Worm (Caenorhabditis elegans) whole organism, L4 larva: ENCODE results near the gene T25B2.4.

Source experiments
- D1046.2 ChIP-seq: fragments of 200-800 bp; sonication (Bioruptor generic); IDR thresholded peaks from 2 replicates; pipeline ENCODE4 v1.3.6; 2022; ENCODE audit warnings: missing genetic modification characterization, missing compliant biosample characterization
- R02D3.7 ChIP-seq: fragments of 150-350 bp; sonication (generic microtip); optimal IDR thresholded peaks from 3 replicates; lab custom pipeline; 2014; ENCODE audit warnings: missing biosample characterization, missing genetic modification characterization
- Y105C5A.15 ChIP-seq: fragments of 200-800 bp; sonication (Bioruptor generic); IDR thresholded peaks from 2 replicates; pipeline ENCODE4 v1.3.6; 2022; ENCODE audit warnings: missing genetic modification characterization, missing compliant biosample characterization
- Y48G9A.11 ChIP-seq: fragments of 200-800 bp; sonication (Bioruptor generic); IDR thresholded peaks from 2 replicates; pipeline ENCODE4 v1.3.6; 2022; ENCODE audit warnings: missing genetic modification reagents, missing genetic modification characterization, missing compliant biosample characterization
- ZK546.5 ChIP-seq, 2 experiments: sonication (generic microtip); optimal IDR thresholded peaks; 2 replicates each; lab custom pipeline; 2017; ENCODE audit warnings: missing biosample characterization in 2 of 2, missing genetic modification characterization in 2 of 2
- aha-1 ChIP-seq: fragments of 150-350 bp; peaks from one replicate; lab custom pipeline; 2014; ENCODE audit warnings: missing biosample characterization, missing genetic modification characterization
- ceh-20 ChIP-seq: fragments of 200-800 bp; sonication (Bioruptor generic); IDR thresholded peaks from 2 replicates; pipeline ENCODE4 v1.3.6; 2022; ENCODE audit warnings: missing genetic modification reagents, missing genetic modification characterization, missing compliant biosample characterization
- ceh-28 ChIP-seq: fragments of 150-350 bp; optimal IDR thresholded peaks from 2 replicates; lab custom pipeline; 2014; ENCODE audit warnings: missing biosample characterization, missing genetic modification reagents, missing genetic modification characterization
- ceh-32 ChIP-seq: sonication (generic microtip); optimal IDR thresholded peaks from 2 replicates; lab custom pipeline; 2016; ENCODE audit warnings: mild to moderate bottlenecking, missing genetic modification characterization, missing compliant biosample characterization; ENCODE audit not compliant: poor library complexity
- ceh-62 ChIP-seq: sonication (generic microtip); optimal IDR thresholded peaks from 2 replicates; lab custom pipeline; 2017; ENCODE audit warnings: missing biosample characterization, missing genetic modification characterization
- ceh-82 ChIP-seq: sonication (generic microtip); optimal IDR thresholded peaks from 2 replicates; lab custom pipeline; 2017; ENCODE audit warnings: missing biosample characterization, missing genetic modification characterization
- ctbp-1 ChIP-seq: fragments of 200-800 bp; sonication (Bioruptor generic); IDR thresholded peaks from 2 replicates; pipeline ENCODE4 v1.3.6; 2022; ENCODE audit warnings: missing genetic modification reagents, missing genetic modification characterization, missing compliant biosample characterization
- daf-16 ChIP-seq, 3 experiments: sonication (generic microtip); optimal IDR thresholded peaks; 2 replicates each; lab custom pipeline; 2016 to 2017; ENCODE audit warnings: missing genetic modification characterization in 3 of 3, missing genetic modification reagents in 3 of 3, mild to moderate bottlenecking in 2 of 3, missing compliant biosample characterization in 2 of 3, missing biosample characterization in 1 of 3, moderate library complexity in 1 of 3
- daf-19 ChIP-seq: fragments of 200-800 bp; sonication (Bioruptor generic); conservative IDR thresholded peaks from 2 replicates; pipeline ENCODE4 v1.3.6; 2022; ENCODE audit warnings: missing genetic modification characterization, missing compliant biosample characterization
- dmd-6 ChIP-seq: fragments of 200-800 bp; sonication (Bioruptor generic); IDR thresholded peaks from 2 replicates; pipeline ENCODE4 v1.3.6; 2022; ENCODE audit warnings: missing genetic modification reagents, missing genetic modification characterization, missing compliant biosample characterization
- dpl-1 ChIP-seq: fragments of 150-350 bp; optimal IDR thresholded peaks from 2 replicates; lab custom pipeline; 2014; ENCODE audit warnings: missing biosample characterization, missing genetic modification reagents, missing genetic modification characterization
- egl-27 ChIP-seq: sonication (generic microtip); optimal IDR thresholded peaks from 3 replicates; lab custom pipeline; 2017; ENCODE audit warnings: missing biosample characterization, missing genetic modification reagents, missing genetic modification characterization
- egl-43 ChIP-seq: fragments of 200-800 bp; sonication (Bioruptor generic); IDR thresholded peaks from 2 replicates; pipeline ENCODE4 v1.3.6; 2022; ENCODE audit warnings: missing genetic modification reagents, missing genetic modification characterization, missing compliant biosample characterization
- fkh-10 ChIP-seq: fragments of 150-350 bp; optimal IDR thresholded peaks from 2 replicates; lab custom pipeline; 2014; ENCODE audit warnings: missing biosample characterization, missing genetic modification reagents, missing genetic modification characterization
- fos-1 ChIP-seq: fragments of 150-350 bp; optimal IDR thresholded peaks from 2 replicates; lab custom pipeline; 2014; ENCODE audit warnings: missing biosample characterization, missing genetic modification characterization
- hif-1 ChIP-seq, 2 experiments: sonication (generic microtip); optimal IDR thresholded peaks; 2 replicates each; lab custom pipeline; 2016 to 2017; ENCODE audit warnings: missing compliant biosample characterization in 2 of 2, missing genetic modification characterization in 2 of 2, missing genetic modification reagents in 2 of 2, missing genotype in 2 of 2, mild to moderate bottlenecking in 1 of 2
- hlh-30 ChIP-seq: sonication (generic microtip); optimal IDR thresholded peaks from 2 replicates; lab custom pipeline; 2017; ENCODE audit warnings: antibody characterized with exemption, mild to moderate bottlenecking, missing genetic modification characterization, missing compliant biosample characterization; ENCODE audit not compliant: insufficient read depth
- jun-1 ChIP-seq: fragments of 150-350 bp; optimal IDR thresholded peaks from 2 replicates; lab custom pipeline; 2014; ENCODE audit warnings: missing biosample characterization, missing genetic modification reagents, missing genetic modification characterization
- lim-7 ChIP-seq: fragments of 200-800 bp; sonication (Bioruptor generic); IDR thresholded peaks from 2 replicates; pipeline ENCODE4 v1.3.6; 2022; ENCODE audit warnings: missing genetic modification characterization, missing compliant biosample characterization
- lin-29 ChIP-seq: fragments of 200-800 bp; sonication (Bioruptor generic); IDR thresholded peaks from 2 replicates; pipeline ENCODE4 v1.3.6; 2022; ENCODE audit warnings: missing genetic modification reagents, missing genetic modification characterization, missing compliant biosample characterization
- mep-1 ChIP-seq: fragments of 150-350 bp; sonication (generic microtip); optimal IDR thresholded peaks from 3 replicates; lab custom pipeline; 2014; ENCODE audit warnings: missing biosample characterization, missing genetic modification characterization
- nhr-102 ChIP-seq: sonication (generic microtip); optimal IDR thresholded peaks from 2 replicates; lab custom pipeline; 2016; ENCODE audit warnings: mild to moderate bottlenecking, missing genetic modification characterization, moderate library complexity, missing compliant biosample characterization
- nhr-11 ChIP-seq: fragments of 150-350 bp; optimal IDR thresholded peaks from 2 replicates; lab custom pipeline; 2014; ENCODE audit warnings: missing biosample characterization, missing genetic modification characterization
- nhr-111 ChIP-seq: fragments of 200-800 bp; sonication (Bioruptor generic); optimal IDR thresholded peaks from 2 replicates; lab custom pipeline; 2018; ENCODE audit warnings: mild to moderate bottlenecking, missing genetic modification characterization, missing compliant biosample characterization
- nhr-237 ChIP-seq: sonication (generic microtip); optimal IDR thresholded peaks from 2 replicates; lab custom pipeline; 2017; ENCODE audit warnings: missing biosample characterization, missing genetic modification characterization
- nhr-41 ChIP-seq: fragments of 200-800 bp; sonication (Bioruptor generic); IDR thresholded peaks from 2 replicates; pipeline ENCODE4 v1.3.6; 2022; ENCODE audit warnings: missing genetic modification reagents, missing genetic modification characterization, missing compliant biosample characterization
- nhr-77 ChIP-seq: fragments of 150-350 bp; optimal IDR thresholded peaks from 2 replicates; lab custom pipeline; 2014; ENCODE audit warnings: missing biosample characterization, missing genetic modification characterization
- php-3 ChIP-seq: fragments of 200-800 bp; sonication (Bioruptor generic); IDR thresholded peaks from 2 replicates; pipeline ENCODE4 v1.3.6; 2022; ENCODE audit warnings: missing genetic modification reagents, missing genetic modification characterization, missing compliant biosample characterization
- saeg-2 ChIP-seq: fragments of 200-800 bp; sonication (Bioruptor generic); IDR thresholded peaks from 2 replicates; pipeline ENCODE4 v1.3.6; 2022; ENCODE audit warnings: missing genetic modification reagents, missing genetic modification characterization, missing compliant biosample characterization
- set-16 ChIP-seq: fragments of 200-800 bp; sonication (Bioruptor generic); IDR thresholded peaks from 2 replicates; pipeline ENCODE4 v1.3.6; 2022; ENCODE audit warnings: missing genetic modification reagents, missing genetic modification characterization, missing compliant biosample characterization
- skn-1 ChIP-seq: fragments of 150-350 bp; optimal IDR thresholded peaks from 2 replicates; lab custom pipeline; 2014; ENCODE audit warnings: missing biosample characterization, missing genetic modification characterization
- snpc-1.2 ChIP-seq: fragments of 200-800 bp; sonication (Bioruptor generic); IDR thresholded peaks from 2 replicates; pipeline ENCODE4 v1.3.6; 2022; ENCODE audit warnings: missing genetic modification reagents, missing genetic modification characterization, missing compliant biosample characterization
- snpc-4 ChIP-seq: fragments of 150-350 bp; optimal IDR thresholded peaks from 2 replicates; lab custom pipeline; 2014; ENCODE audit warnings: missing biosample characterization, missing genetic modification characterization
- spr-1 ChIP-seq: sonication (generic microtip); optimal IDR thresholded peaks from 2 replicates; lab custom pipeline; 2016; ENCODE audit warnings: mild to moderate bottlenecking, missing genetic modification characterization, missing compliant biosample characterization
- tag-97 ChIP-seq: fragments of 200-800 bp; sonication (Bioruptor generic); IDR thresholded peaks from 2 replicates; pipeline ENCODE4 v1.3.6; 2022; ENCODE audit warnings: missing genetic modification characterization, missing compliant biosample characterization
- unc-130 ChIP-seq: sonication (generic microtip); optimal IDR thresholded peaks from 2 replicates; lab custom pipeline; 2016; ENCODE audit warnings: missing genetic modification reagents, missing genetic modification characterization, missing compliant biosample characterization
- vab-7 ChIP-seq: fragments of 200-800 bp; sonication (Bioruptor generic); IDR thresholded peaks from 2 replicates; pipeline ENCODE4 v1.3.6; 2022; ENCODE audit warnings: missing genetic modification reagents, missing genetic modification characterization, missing compliant biosample characterization
- zfp-3 ChIP-seq: fragments of 200-800 bp; sonication (Bioruptor generic); conservative IDR thresholded peaks from 2 replicates; pipeline ENCODE4 v1.3.6; 2022; ENCODE audit warnings: missing genetic modification reagents, missing genetic modification characterization, missing compliant biosample characterization
- zip-11 ChIP-seq: fragments of 200-800 bp; sonication (Bioruptor generic); IDR thresholded peaks from 2 replicates; pipeline ENCODE4 v1.3.6; 2022; ENCODE audit warnings: missing genetic modification characterization, missing compliant biosample characterization
- zip-2 ChIP-seq: fragments of 150-350 bp; optimal IDR thresholded peaks from 2 replicates; lab custom pipeline; 2014; ENCODE audit warnings: missing biosample characterization, missing genetic modification characterization
- ztf-11 ChIP-seq: fragments of 150-350 bp; optimal IDR thresholded peaks from 2 replicates; lab custom pipeline; 2014; ENCODE audit warnings: missing biosample characterization, missing genetic modification characterization

T25B2.4 gene

DNA sequence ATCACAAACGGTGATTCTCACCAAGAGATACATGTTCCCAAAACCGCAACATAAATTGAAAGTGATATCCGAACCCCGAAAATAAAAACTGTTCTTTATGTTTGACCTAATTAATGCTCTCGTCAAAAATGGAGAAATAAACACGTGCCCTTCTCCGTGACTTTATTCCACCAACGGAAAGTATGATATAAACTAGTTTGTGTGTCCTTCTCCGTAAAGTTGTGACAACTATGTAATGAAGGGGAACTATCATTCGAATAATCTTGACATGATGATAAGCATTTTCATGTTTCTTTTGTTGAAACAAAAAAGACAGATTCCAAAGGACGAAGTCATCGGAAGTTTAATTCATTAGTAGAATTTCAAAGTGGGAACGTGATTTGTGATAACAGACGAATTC is 23.5 kb downstream of the T25B2.4 start (continued):
- TF ChIP-seq ceh-62 (tag; lab: Kevin White, UChicago) (no peak), R02D3.7 (tag; lab: Kevin White, UChicago) (no peak), spr-1 (tag; lab: Kevin White, UChicago) (no peak), nhr-41 (GFP tag; lab: Robert Waterston, UW) (no peak)
- TF ChIP-seq, all 104 proteins: peak for 13

DNA sequence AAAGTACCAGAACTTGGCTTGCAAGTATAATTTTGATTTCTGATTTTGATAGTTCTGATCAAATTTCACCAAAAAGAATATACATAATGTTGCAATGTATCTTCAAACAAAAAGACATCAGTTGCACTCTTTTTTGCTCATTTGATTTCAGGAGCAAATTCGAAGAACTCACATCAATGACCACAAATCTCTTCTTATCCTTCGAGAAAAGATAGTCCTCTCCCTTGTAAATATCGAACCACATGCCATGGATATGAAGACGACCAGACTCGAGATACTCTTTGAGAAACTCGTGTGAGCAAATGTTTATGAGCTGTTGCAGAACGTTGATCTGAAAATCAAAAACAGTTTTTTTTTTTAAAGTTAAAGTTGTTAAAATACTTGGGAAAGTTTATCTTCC is 24.8 kb downstream of the T25B2.4 start:
- TF ChIP-seq nhr-102 = no peak
- peak in 1 of 2 experiments; percentile 23 for TF ChIP-seq daf-16 (GFP tag; optimal IDR thresholded peaks at IDR 0.05; lab: Kevin White, UChicago)
- no peak for TF ChIP-seq daf-16 (tag; optimal IDR thresholded peaks at IDR 0.05; lab: Kevin White, UChicago)
- TF ChIP-seq hif-1 (tag; optimal IDR thresholded peaks at IDR 0.05; lab: Kevin White, UChicago) = no peak
- TF ChIP-seq zip-11 (GFP tag; lab: Robert Waterston, UW) = no peak
- peak; percentile 1 for TF ChIP-seq nhr-11
- TF ChIP-seq lin-29 (GFP tag; lab: Robert Waterston, UW) = no peak
- TF ChIP-seq tag-97 (GFP tag; lab: Robert Waterston, UW) = no peak
- TF ChIP-seq nhr-111 (GFP tag; lab: Kevin White, UChicago) = no peak
- no peak for TF ChIP-seq zfp-3 (GFP tag; lab: Robert Waterston, UW)
- TF ChIP-seq jun-1 = no peak
- no peak for TF ChIP-seq hlh-30 (tag; lab: Kevin White, UChicago)
- no peak for TF ChIP-seq ceh-82 (tag; lab: Kevin White, UChicago)
- no peak for TF ChIP-seq snpc-4 (tag; lab: Kevin White, UChicago)

DNA sequence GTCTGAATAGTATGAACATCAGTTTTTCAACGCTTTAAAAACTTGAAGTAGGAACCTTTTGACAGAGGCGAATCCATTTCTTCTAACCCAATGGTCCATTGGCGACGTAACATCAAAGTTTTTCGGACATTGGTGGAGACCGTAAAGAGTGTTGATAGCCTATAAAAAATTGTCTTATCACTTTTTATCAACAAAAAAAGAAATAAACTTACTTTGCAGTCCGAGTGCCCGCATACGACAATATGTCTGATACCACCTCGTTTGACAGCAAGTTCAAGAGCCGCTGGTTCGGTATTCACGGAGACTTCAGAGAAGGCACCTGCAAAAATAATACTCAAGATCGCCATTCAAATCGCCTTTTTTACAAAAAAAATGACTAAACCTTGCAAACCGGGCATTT is 25.3 kb downstream of the T25B2.4 start:
- no peak for TF ChIP-seq lim-7 (GFP tag; lab: Robert Waterston, UW)
- no peak for TF ChIP-seq ctbp-1
- no peak for TF ChIP-seq daf-16 (GFP tag; optimal IDR thresholded peaks at IDR 0.05; lab: Kevin White, UChicago)
- TF ChIP-seq daf-16 (tag; optimal IDR thresholded peaks at IDR 0.05; lab: Kevin White, UChicago) = peak; percentile 41
- no peak for TF ChIP-seq ceh-20 (GFP tag; lab: Robert Waterston, UW)
- TF ChIP-seq dmd-6 (GFP tag; lab: Robert Waterston, UW) = peak; percentile 22; the same call in 1 of the 2 replicates
- TF ChIP-seq Y48G9A.11 = no peak
- TF ChIP-seq aha-1 (tag; lab: Kevin White, UChicago) = peak; percentile 60
- peak; percentile 60; the same call in 1 of the 2 replicates for TF ChIP-seq php-3 (GFP tag; lab: Robert Waterston, UW)
- no peak for TF ChIP-seq nhr-77 (tag; lab: Kevin White, UChicago)
- no peak for TF ChIP-seq Y105C5A.15 (GFP tag; lab: Robert Waterston, UW)
- no peak for TF ChIP-seq vab-7

DNA sequence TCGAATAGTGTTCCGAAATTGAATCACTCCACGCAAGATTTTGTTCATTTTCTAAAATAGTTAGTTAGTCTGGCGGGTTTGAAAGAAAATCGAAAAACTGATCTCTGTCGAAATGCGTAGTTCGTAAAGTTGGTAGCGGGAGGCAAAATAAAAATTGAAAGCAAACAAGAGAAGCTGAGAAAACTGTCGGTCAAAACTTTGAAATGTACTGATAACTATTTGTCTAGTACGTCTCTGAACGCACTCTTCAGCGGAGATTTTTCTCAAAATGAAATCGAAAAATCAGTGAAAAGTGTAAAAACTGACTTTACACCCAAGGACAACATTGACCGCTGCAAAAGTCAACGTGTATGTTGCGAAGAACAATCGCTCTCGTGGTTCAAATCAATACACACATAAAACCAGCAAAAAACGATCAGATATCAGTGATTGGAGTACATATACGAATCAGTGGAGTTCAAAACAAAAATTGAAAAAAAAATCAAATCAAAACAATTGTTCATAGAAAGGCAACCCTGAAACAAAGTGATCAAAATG is 26.7 kb downstream of the T25B2.4 start, which contains the start of gene bca-1:
Gene bca-1, minus strand, starts transcription at position 51 of the 537 bp plus-strand sequence.
- TF ChIP-seq egl-43 (GFP tag; lab: Robert Waterston, UW) (no peak), nhr-102 (no peak), zip-2 (tag; lab: Kevin White, UChicago) (no peak), Y105C5A.15 (GFP tag; lab: Robert Waterston, UW) (no peak), snpc-1.2 (GFP tag; lab: Robert Waterston, UW) (no peak), nhr-237 (tag; lab: Kevin White, UChicago) (no peak), php-3 (GFP tag; lab: Robert Waterston, UW) (no peak), nhr-111 (GFP tag; lab: Kevin White, UChicago) (no peak), fkh-10 (no peak), skn-1 (tag; lab: Kevin White, UChicago) (no peak), dpl-1 (no peak), egl-27 (tag; lab: Kevin White, UChicago) (no peak), mep-1 (tag; lab: Kevin White, UChicago) (peak; percentile 59), ceh-32 (tag; lab: Kevin White, UChicago) (no peak), D1046.2 (GFP tag; lab: Robert Waterston, UW) (no peak), daf-19 (no peak), unc-130 (no peak), set-16 (no peak), ztf-11 (no peak), fos-1 (tag; lab: Kevin White, UChicago) (no peak), saeg-2 (GFP tag; lab: Robert Waterston, UW) (no peak), tag-97 (GFP tag; lab: Robert Waterston, UW) (no peak), ZK546.5 (tag; optimal IDR thresholded peaks at IDR 0.05; lab: Kevin White, UChicago) (no peak), snpc-4 (tag; lab: Kevin White, UChicago) (no peak), ceh-28 (tag; lab: Kevin White, UChicago) (no peak)
